Fruit fly (Drosophila melanogaster) whole organism, embryonic: Measurements from ENCODE around the gene Rrp47.

Experiments
- Ada2b ChIP-seq: fragments of 200-800 bp; sonication (Bioruptor generic); IDR thresholded peaks from 2 replicates; pipeline ENCODE4 v1.3.6; 2022; ENCODE audit warnings: missing biosample characterization, missing genetic modification characterization
- Aef1 ChIP-seq: fragments of 200-800 bp; sonication (Bioruptor generic); IDR thresholded peaks from 3 replicates; pipeline ENCODE4 v1.3.6; 2022; ENCODE audit warnings: missing biosample characterization, missing genetic modification characterization
- Atf6 ChIP-seq: fragments of 200-800 bp; sonication (Bioruptor generic); IDR thresholded peaks from 2 replicates; pipeline ENCODE4 v1.3.6; 2022; ENCODE audit warnings: missing biosample characterization, missing genetic modification characterization
- CG10321 ChIP-seq: fragments of 200-800 bp; sonication (Bioruptor generic); IDR thresholded peaks from 2 replicates; pipeline ENCODE4 v1.3.6; 2022; ENCODE audit warnings: missing biosample characterization, missing genetic modification characterization
- CG11560 ChIP-seq: fragments of 200-800 bp; sonication (Bioruptor generic); IDR thresholded peaks from 3 replicates; pipeline ENCODE4 v1.3.6; 2022; ENCODE audit warnings: missing biosample characterization, missing genetic modification characterization
- CG15011 ChIP-seq: fragments of 200-800 bp; sonication (Bioruptor generic); optimal IDR thresholded peaks from 3 replicates; lab custom pipeline; 2018; ENCODE audit warnings: missing biosample characterization, mild to moderate bottlenecking, missing genetic modification characterization
- CG15479 ChIP-seq: fragments of 200-800 bp; sonication (Bioruptor generic); optimal IDR thresholded peaks from 3 replicates; lab custom pipeline; 2019; ENCODE audit warnings: missing biosample characterization, mild to moderate bottlenecking, missing genetic modification characterization, moderate library complexity
- CG1602 ChIP-seq: fragments of 200-800 bp; sonication (Bioruptor generic); optimal IDR thresholded peaks from 3 replicates; lab custom pipeline; 2016; ENCODE audit warnings: missing biosample characterization, missing genetic modification characterization
- CG17612 ChIP-seq: fragments of 200-800 bp; sonication (Bioruptor generic); IDR thresholded peaks from 2 replicates; pipeline ENCODE4 v1.3.6; 2022; ENCODE audit warnings: missing biosample characterization, missing genetic modification characterization
- CG2712 ChIP-seq: fragments of 200-800 bp; optimal IDR thresholded peaks from 3 replicates; lab custom pipeline; 2019; ENCODE audit warnings: missing biosample characterization, mild to moderate bottlenecking, missing genetic modification characterization, moderate library complexity
- CG30020 ChIP-seq: fragments of 200-800 bp; optimal IDR thresholded peaks from 2 replicates; lab custom pipeline; 2019; ENCODE audit warnings: missing biosample characterization, mild to moderate bottlenecking, missing genetic modification characterization, moderate library complexity
- CG5180 ChIP-seq: fragments of 200-800 bp; sonication (Bioruptor generic); optimal IDR thresholded peaks from 3 replicates; lab custom pipeline; 2017; ENCODE audit warnings: missing biosample characterization, missing genetic modification characterization, mild to moderate bottlenecking, moderate library complexity, missing genetic modification reagents
- CG7786 ChIP-seq: fragments of 200-800 bp; sonication (Bioruptor generic); optimal IDR thresholded peaks from 2 replicates; lab custom pipeline; 2016; ENCODE audit warnings: missing biosample characterization, missing genetic modification characterization
- CG8359 ChIP-seq: fragments of 200-800 bp; sonication (Bioruptor generic); optimal IDR thresholded peaks from 2 replicates; lab custom pipeline; 2017; ENCODE audit warnings: missing biosample characterization, mild to moderate bottlenecking, missing genetic modification characterization, borderline replicate concordance
- CG8765 ChIP-seq: fragments of 200-800 bp; sonication (Bioruptor generic); IDR thresholded peaks from 2 replicates; pipeline ENCODE4 v1.3.6; 2022; ENCODE audit warnings: missing biosample characterization, missing genetic modification characterization
- CG9797 ChIP-seq: fragments of 200-800 bp; sonication (Bioruptor generic); optimal IDR thresholded peaks from 3 replicates; lab custom pipeline; 2018; ENCODE audit warnings: missing biosample characterization, mild to moderate bottlenecking, missing genetic modification characterization
- CG9817 ChIP-seq: fragments of 200-800 bp; sonication (Bioruptor generic); optimal IDR thresholded peaks from 2 replicates; lab custom pipeline; 2018; ENCODE audit warnings: missing biosample characterization, mild to moderate bottlenecking, missing genetic modification characterization, moderate library complexity
- CG9876 ChIP-seq: fragments of 200-800 bp; sonication (Bioruptor generic); optimal IDR thresholded peaks from 2 replicates; lab custom pipeline; 2016; ENCODE audit warnings: missing biosample characterization, missing genetic modification characterization
- CrebB ChIP-seq: fragments of 200-800 bp; sonication (Bioruptor generic); optimal IDR thresholded peaks from 3 replicates; lab custom pipeline; 2018; ENCODE audit warnings: missing biosample characterization, mild to moderate bottlenecking, missing genetic modification characterization
- Drgx ChIP-seq: fragments of 200-800 bp; sonication (Bioruptor generic); IDR thresholded peaks from 2 replicates; pipeline ENCODE4 v1.3.6; 2022; ENCODE audit warnings: missing biosample characterization, missing genetic modification characterization
- H15 ChIP-seq: fragments of 200-800 bp; sonication (Bioruptor generic); IDR thresholded peaks from 3 replicates; pipeline ENCODE4 v1.3.6; 2022; ENCODE audit warnings: missing biosample characterization, missing genetic modification characterization
- Hmx ChIP-seq: fragments of 200-800 bp; sonication (Bioruptor generic); optimal IDR thresholded peaks from 2 replicates; lab custom pipeline; 2016; ENCODE audit warnings: missing biosample characterization, missing genetic modification characterization
- Hr78 ChIP-seq, 2 experiments: fragments of 200-800 bp in 1 of 2; fragments of >200 bp in 1 of 2; sonication (Bioruptor generic) in 1 of 2; optimal IDR thresholded peaks; 2 replicates each; lab custom pipeline; 2017 to 2019; ENCODE audit warnings: missing biosample characterization in 2 of 2, missing genetic modification characterization in 2 of 2, mild to moderate bottlenecking in 1 of 2, moderate library complexity in 1 of 2
- MBD-R2 ChIP-seq: fragments of 200-800 bp; sonication (Bioruptor generic); IDR thresholded peaks from 2 replicates; pipeline ENCODE4 v1.3.6; 2022; ENCODE audit warnings: missing biosample characterization, missing genetic modification characterization
- Mrtf ChIP-seq: fragments of 200-800 bp; sonication (Bioruptor generic); IDR thresholded peaks from 3 replicates; pipeline ENCODE4 v1.3.6; 2022; ENCODE audit warnings: missing biosample characterization, missing genetic modification characterization
- NK7.1 ChIP-seq: fragments of 200-800 bp; sonication (Bioruptor generic); optimal IDR thresholded peaks from 3 replicates; lab custom pipeline; 2016; ENCODE audit warnings: missing biosample characterization, missing genetic modification characterization
- Poxn ChIP-seq: fragments of 200-800 bp; sonication (Bioruptor generic); IDR thresholded peaks from 2 replicates; pipeline ENCODE4 v1.3.6; 2022; ENCODE audit warnings: missing biosample characterization, missing genetic modification characterization
- Rx ChIP-seq: fragments of 200-800 bp; sonication (Bioruptor generic); IDR thresholded peaks from 2 replicates; pipeline ENCODE4 v1.3.6; 2022; ENCODE audit warnings: missing biosample characterization, missing genetic modification characterization
- bowl ChIP-seq: fragments of 200-800 bp; sonication (Bioruptor generic); IDR thresholded peaks from 2 replicates; pipeline ENCODE4 v1.3.6; 2022; ENCODE audit warnings: missing biosample characterization, missing genetic modification characterization
- chm ChIP-seq: fragments of 200-800 bp; sonication (Bioruptor generic); IDR thresholded peaks from 2 replicates; pipeline ENCODE4 v1.3.6; 2022; ENCODE audit warnings: missing biosample characterization, missing genetic modification characterization
- corto ChIP-seq: fragments of 200-800 bp; sonication (Bioruptor generic); optimal IDR thresholded peaks from 2 replicates; lab custom pipeline; 2016; ENCODE audit warnings: missing biosample characterization, mild to moderate bottlenecking, missing genetic modification characterization, moderate library complexity
- ems ChIP-seq: fragments of 200-800 bp; sonication (Bioruptor generic); optimal IDR thresholded peaks from 3 replicates; lab custom pipeline; 2016; ENCODE audit warnings: missing biosample characterization, missing genetic modification characterization
- en ChIP-seq: fragments of 200-800 bp; sonication (Bioruptor generic); optimal IDR thresholded peaks from 2 replicates; lab custom pipeline; 2016; ENCODE audit warnings: missing biosample characterization, missing genetic modification characterization
- esg ChIP-seq: fragments of 200-800 bp; sonication (Bioruptor generic); conservative IDR thresholded peaks from 2 replicates; pipeline ENCODE4 v1.3.6; 2022; ENCODE audit warnings: missing biosample characterization, missing genetic modification characterization
- fd96Cb ChIP-seq: fragments of 200-800 bp; sonication (Bioruptor generic); optimal IDR thresholded peaks from 2 replicates; lab custom pipeline; 2018; ENCODE audit warnings: missing biosample characterization, mild to moderate bottlenecking, missing genetic modification characterization, moderate library complexity
- gro ChIP-seq: fragments of 200-800 bp; sonication (Bioruptor generic); optimal IDR thresholded peaks from 2 replicates; lab custom pipeline; 2016; ENCODE audit warnings: missing biosample characterization, missing genetic modification characterization
- klu ChIP-seq: fragments of 200-800 bp; sonication (Bioruptor generic); IDR thresholded peaks from 2 replicates; pipeline ENCODE4 v1.3.6; 2022; ENCODE audit warnings: missing biosample characterization, missing genetic modification characterization
- kni ChIP-seq: fragments of 200-800 bp; sonication (Bioruptor generic); optimal IDR thresholded peaks from 3 replicates; lab custom pipeline; 2017; ENCODE audit warnings: mild to moderate bottlenecking, missing biosample characterization, missing genetic modification reagents, missing genetic modification characterization
- lmd ChIP-seq: fragments of 200-800 bp; sonication (Bioruptor generic); IDR thresholded peaks from 2 replicates; pipeline ENCODE4 v1.3.6; 2022; ENCODE audit warnings: missing biosample characterization, missing genetic modification characterization
- lola ChIP-seq, 3 experiments: fragments of >200 bp in 2 of 3; fragments of 200-800 bp in 1 of 3; sonication (Bioruptor generic) in 1 of 3; optimal IDR thresholded peaks; 2 replicates each; lab custom pipeline; 2017 to 2019; ENCODE audit warnings: missing biosample characterization in 3 of 3, missing genetic modification characterization in 3 of 3, mild to moderate bottlenecking in 1 of 3, moderate library complexity in 1 of 3
- onecut ChIP-seq: fragments of 200-800 bp; sonication (Bioruptor generic); IDR thresholded peaks from 2 replicates; pipeline ENCODE4 v1.3.6; 2022; ENCODE audit warnings: missing biosample characterization, missing genetic modification characterization
- prd ChIP-seq, 3 experiments: fragments of >200 bp in 2 of 3; fragments of 200-800 bp in 1 of 3; sonication (Bioruptor generic) in 1 of 3; optimal IDR thresholded peaks in 2 of 3; IDR thresholded peaks in 1 of 3; 2 replicates in 2 of 3; 3 replicates in 1 of 3; pipeline versions ENCODE4 v1.3.6 to Lab custom; 2017 to 2022; ENCODE audit warnings: missing biosample characterization in 1 of 3, missing genetic modification characterization in 1 of 3
- psq ChIP-seq: fragments of 200-800 bp; sonication (Bioruptor generic); optimal IDR thresholded peaks from 2 replicates; lab custom pipeline; 2017; ENCODE audit warnings: missing biosample characterization, missing genetic modification characterization
- pzg ChIP-seq: fragments of 200-800 bp; sonication (Bioruptor generic); optimal IDR thresholded peaks from 3 replicates; lab custom pipeline; 2018; ENCODE audit warnings: missing biosample characterization, mild to moderate bottlenecking, missing genetic modification characterization, moderate library complexity
- ranshi ChIP-seq: fragments of 200-800 bp; sonication (Bioruptor generic); IDR thresholded peaks from 2 replicates; pipeline ENCODE4 v1.3.6; 2022; ENCODE audit warnings: missing biosample characterization, missing genetic modification characterization
- ro ChIP-seq: fragments of 200-800 bp; sonication (Bioruptor generic); IDR thresholded peaks from 2 replicates; pipeline ENCODE4 v1.3.6; 2022; ENCODE audit warnings: missing biosample characterization, missing genetic modification characterization
- sens ChIP-seq: fragments of 200-800 bp; sonication (Bioruptor generic); peaks from one replicate; lab custom pipeline; 2016; ENCODE audit warnings: missing biosample characterization, missing genetic modification characterization
- slp2 ChIP-seq: fragments of 200-800 bp; sonication (Bioruptor generic); optimal IDR thresholded peaks from 2 replicates; lab custom pipeline; 2016; ENCODE audit warnings: missing biosample characterization, missing genetic modification characterization
- sob ChIP-seq: fragments of 200-800 bp; sonication (Bioruptor generic); IDR thresholded peaks from 2 replicates; pipeline ENCODE4 v1.3.6; 2022; ENCODE audit warnings: missing biosample characterization, missing genetic modification characterization
- stwl ChIP-seq: fragments of 200-800 bp; sonication (Bioruptor generic); optimal IDR thresholded peaks from 3 replicates; lab custom pipeline; 2018; ENCODE audit warnings: missing biosample characterization, mild to moderate bottlenecking, missing genetic modification characterization, moderate library complexity
- ttk ChIP-seq: fragments of 200-800 bp; sonication (Bioruptor generic); IDR thresholded peaks from 2 replicates; pipeline ENCODE4 v2.1.2; 2022; ENCODE audit warnings: missing biosample characterization, missing genetic modification characterization
- vvl ChIP-seq: fragments of 200-800 bp; sonication (Bioruptor generic); IDR thresholded peaks from 2 replicates; pipeline ENCODE4 v1.3.6; 2022; ENCODE audit warnings: missing biosample characterization, missing genetic modification characterization

The Rrp47 gene

dm6 chrX:15983501-15983900, 38.8 kb downstream of the Rrp47 start, which contains the start of gene Slc25A46a (continued):
- TF ChIP-seq kni (GFP tag; lab: Kevin White, UChicago) (no peak), CG8765 (no peak), onecut (no peak), Drgx (no peak), ems (no peak), Rx (no peak), MBD-R2 (GFP tag; lab: Robert Waterston, UW) (peak; percentile 45), slp2 (no peak), fd96Cb (tag; lab: Kevin White, UChicago) (no peak), CG11560 (tag; lab: Robert Waterston, UW) (no peak), prd (optimal IDR thresholded peaks at IDR 0.05; lab: Kevin White, UChicago) (no peak), prd (GFP tag; IDR thresholded peaks at IDR 0.05; lab: Robert Waterston, UW) (0 out of 3 replicates have a peak, but pooled peaks have one; percentile 26), ro (GFP tag; lab: Robert Waterston, UW) (no peak), CG1602 (GFP tag; lab: Kevin White, UChicago) (no peak), bowl (GFP tag; lab: Robert Waterston, UW) (no peak), Atf6 (GFP tag; lab: Robert Waterston, UW) (0 out of 2 replicates have a peak, but pooled peaks have one; percentile 25), corto (GFP tag; lab: Kevin White, UChicago) (no peak), CG9876 (GFP tag; lab: Kevin White, UChicago) (no peak), CG30020 (tag; lab: Kevin White, UChicago) (peak; percentile 94), Aef1 (GFP tag; lab: Robert Waterston, UW) (no peak), Ada2b (GFP tag; lab: Robert Waterston, UW) (no peak), sob (no peak), CG8359 (GFP tag; lab: Kevin White, UChicago) (no peak), Hmx (GFP tag; lab: Kevin White, UChicago) (no peak), pzg (GFP tag; lab: Kevin White, UChicago) (peak; percentile 47), klu (GFP tag; lab: Robert Waterston, UW) (no peak), CG9797 (peak; percentile 33), H15 (no peak), CG15011 (GFP tag; lab: Kevin White, UChicago) (no peak), NK7.1 (GFP tag; lab: Kevin White, UChicago) (no peak), stwl (tag; lab: Kevin White, UChicago) (peak; percentile 9), psq (no peak), lola (GFP tag; optimal IDR thresholded peaks at IDR 0.05; lab: Kevin White, UChicago) (peak in 1 of 3 experiments; percentile 59), Hr78 (GFP tag; optimal IDR thresholded peaks at IDR 0.05; lab: Kevin White, UChicago) (no peak), ttk (GFP tag; lab: Robert Waterston, UW) (no peak), gro (GFP tag; lab: Kevin White, UChicago) (no peak), CG2712 (tag; lab: Kevin White, UChicago) (peak; percentile 5), CG15479 (GFP tag; lab: Kevin White, UChicago) (no peak), CG17612 (GFP tag; lab: Robert Waterston, UW) (no peak), ranshi (GFP tag; lab: Robert Waterston, UW) (no peak), esg (GFP tag; lab: Robert Waterston, UW) (no peak), CG5180 (GFP tag; lab: Kevin White, UChicago) (no peak), en (GFP tag; lab: Kevin White, UChicago) (no peak), vvl (GFP tag; lab: Robert Waterston, UW) (peak; percentile 13; the same call in 1 of the 2 replicates), Mrtf (GFP tag; lab: Robert Waterston, UW) (no peak), chm (no peak), sens (GFP tag; lab: Kevin White, UChicago) (peak; percentile 47), CrebB (tag; lab: Kevin White, UChicago) (no peak), CG9817 (tag; lab: Kevin White, UChicago) (no peak), lmd (GFP tag; lab: Robert Waterston, UW) (no peak), CG7786 (GFP tag; lab: Kevin White, UChicago) (no peak), Poxn (GFP tag; lab: Robert Waterston, UW) (no peak), CG10321 (GFP tag; lab: Robert Waterston, UW) (no peak)
